Fruit fly (Drosophila melanogaster): Measurements from ENCODE around the gene Acbp5.

DNA sequence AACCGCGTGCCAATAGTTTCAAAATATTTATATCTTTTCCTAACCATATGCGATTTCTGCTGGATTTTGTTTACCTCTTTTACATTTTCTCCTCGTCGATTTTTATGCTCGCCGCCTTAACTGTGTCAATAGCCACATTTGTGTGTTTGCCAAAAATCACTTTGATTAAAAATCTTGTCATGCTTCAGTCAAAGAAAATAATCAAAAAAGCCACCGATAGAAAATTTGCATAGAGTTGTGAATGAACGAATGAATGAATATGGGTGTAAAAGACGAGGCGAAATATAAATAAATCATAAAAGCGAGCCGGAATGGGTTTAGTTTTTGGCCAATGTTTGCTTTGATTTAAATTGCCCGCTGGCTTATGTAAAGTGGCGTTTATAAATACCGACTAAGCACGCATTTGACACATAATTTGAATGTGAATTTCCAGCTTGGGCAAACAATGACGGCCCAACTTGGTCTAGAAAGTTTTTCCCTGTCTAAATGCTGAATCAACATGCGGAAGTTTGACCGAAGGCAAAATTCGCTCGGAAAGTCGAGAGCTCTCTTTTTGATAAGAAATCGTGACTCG lies 7.5 kb downstream of the Acbp5 start:
- TF ChIP-seq CG6854 (GFP tag; optimal IDR thresholded peaks at IDR 0.05): no peak
- no peak for TF ChIP-seq Blimp-1 (GFP tag; optimal IDR thresholded peaks at IDR 0.05)
- no peak for TF ChIP-seq Sox102F (GFP tag; optimal IDR thresholded peaks at IDR 0.05)
- no peak for TF ChIP-seq CG15336 (GFP tag; IDR thresholded peaks at IDR 0.05)
- no peak for TF ChIP-seq net (GFP tag; optimal IDR thresholded peaks at IDR 0.05)
- no peak for TF ChIP-seq Gug (GFP tag; IDR thresholded peaks at IDR 0.05)
- TF ChIP-seq Hr39 (GFP tag; optimal IDR thresholded peaks at IDR 0.05): no peak
- no peak for TF ChIP-seq Ets21C (GFP tag; optimal IDR thresholded peaks at IDR 0.05)
- TF ChIP-seq Sox15 (GFP tag; optimal IDR thresholded peaks at IDR 0.05): no peak

Data from whole organism, prepupa.